Fruit fly (Drosophila melanogaster) whole organism, embryonic: ENCODE measurements around the gene Nf-YA.

Source experiments
- Atf-2 ChIP-seq: fragments of 200-800 bp; sonication (Bioruptor generic); optimal IDR thresholded peaks from 2 replicates; lab custom pipeline; 2016; ENCODE audit warnings: missing biosample characterization, missing genetic modification characterization
- Atf6 ChIP-seq: fragments of 200-800 bp; sonication (Bioruptor generic); IDR thresholded peaks from 2 replicates; pipeline ENCODE4 v1.3.6; 2022; ENCODE audit warnings: missing biosample characterization, missing genetic modification characterization
- Blimp-1 ChIP-seq: fragments of 200-800 bp; sonication (Bioruptor generic); optimal IDR thresholded peaks from 3 replicates; lab custom pipeline; 2018; ENCODE audit warnings: missing biosample characterization, missing genetic modification characterization, mild to moderate bottlenecking, moderate library complexity, missing genetic modification reagents
- Bteb2 ChIP-seq: fragments of 200-800 bp; sonication (Bioruptor generic); optimal IDR thresholded peaks from 2 replicates; lab custom pipeline; 2016; ENCODE audit warnings: missing biosample characterization, missing genetic modification characterization
- CG10267 ChIP-seq: fragments of 200-800 bp; sonication (Bioruptor generic); optimal IDR thresholded peaks from 2 replicates; lab custom pipeline; 2018; ENCODE audit warnings: missing biosample characterization, mild to moderate bottlenecking, missing genetic modification characterization, moderate library complexity
- CG10543 ChIP-seq: fragments of 200-800 bp; sonication (Bioruptor generic); optimal IDR thresholded peaks from 3 replicates; lab custom pipeline; 2017; ENCODE audit warnings: missing biosample characterization, mild to moderate bottlenecking, missing genetic modification characterization, moderate library complexity
- CG11456 ChIP-seq: fragments of 200-800 bp; sonication (Bioruptor generic); IDR thresholded peaks from 3 replicates; pipeline ENCODE4 v1.3.6; 2022; ENCODE audit warnings: missing biosample characterization, missing genetic modification characterization
- CG11695 ChIP-seq: fragments of 200-800 bp; sonication (Bioruptor generic); IDR thresholded peaks from 3 replicates; pipeline ENCODE4 v1.3.6; 2022; ENCODE audit warnings: missing biosample characterization, missing genetic modification characterization
- CG12104 ChIP-seq: fragments of 200-800 bp; sonication (Bioruptor generic); optimal IDR thresholded peaks from 3 replicates; lab custom pipeline; 2016; ENCODE audit warnings: missing biosample characterization, missing genetic modification characterization
- CG14965 ChIP-seq: fragments of 200-800 bp; sonication (Bioruptor generic); optimal IDR thresholded peaks from 2 replicates; lab custom pipeline; 2016; ENCODE audit warnings: missing biosample characterization, missing genetic modification characterization, borderline replicate concordance
- CG2678 ChIP-seq: fragments of 200-800 bp; sonication (Bioruptor generic); optimal IDR thresholded peaks from 3 replicates; lab custom pipeline; 2019; ENCODE audit warnings: missing biosample characterization, mild to moderate bottlenecking, missing genetic modification characterization, moderate library complexity
- CG31388 ChIP-seq: fragments of 200-800 bp; sonication (Bioruptor generic); optimal IDR thresholded peaks from 2 replicates; lab custom pipeline; 2016; ENCODE audit warnings: missing biosample characterization, missing genetic modification characterization
- CG7372 ChIP-seq: fragments of 200-800 bp; sonication (Bioruptor generic); IDR thresholded peaks from 2 replicates; pipeline ENCODE4 v1.3.6; 2022; ENCODE audit warnings: missing biosample characterization, missing genetic modification characterization
- CG7786 ChIP-seq: fragments of 200-800 bp; sonication (Bioruptor generic); optimal IDR thresholded peaks from 2 replicates; lab custom pipeline; 2016; ENCODE audit warnings: missing biosample characterization, missing genetic modification characterization
- D19B ChIP-seq: fragments of 200-800 bp; sonication (Bioruptor generic); optimal IDR thresholded peaks from 2 replicates; lab custom pipeline; 2017; ENCODE audit warnings: missing biosample characterization, mild to moderate bottlenecking, missing genetic modification characterization
- Gsc ChIP-seq: fragments of 200-800 bp; sonication (Bioruptor generic); IDR thresholded peaks from 2 replicates; pipeline ENCODE4 v1.3.6; 2022; ENCODE audit warnings: missing biosample characterization, missing genetic modification characterization
- Hey ChIP-seq: fragments of 200-800 bp; sonication (Bioruptor generic); optimal IDR thresholded peaks from 3 replicates; lab custom pipeline; 2018; ENCODE audit warnings: missing biosample characterization, mild to moderate bottlenecking, missing genetic modification characterization
- Hmr ChIP-seq: fragments of 200-800 bp; sonication (Bioruptor generic); optimal IDR thresholded peaks from 3 replicates; lab custom pipeline; 2017; ENCODE audit warnings: mild to moderate bottlenecking, missing biosample characterization, missing genetic modification reagents, missing genetic modification characterization
- MESR4 ChIP-seq: fragments of 200-800 bp; sonication (Bioruptor generic); optimal IDR thresholded peaks from 2 replicates; lab custom pipeline; 2018; ENCODE audit warnings: missing biosample characterization, mild to moderate bottlenecking, missing genetic modification characterization, moderate library complexity
- Myb ChIP-seq: fragments of 200-800 bp; sonication (Bioruptor generic); optimal IDR thresholded peaks from 2 replicates; lab custom pipeline; 2016; ENCODE audit warnings: missing biosample characterization, missing genetic modification characterization
- Optix ChIP-seq: fragments of 200-800 bp; sonication (Bioruptor generic); IDR thresholded peaks from 3 replicates; pipeline ENCODE4 v1.3.6; 2022; ENCODE audit warnings: missing biosample characterization, missing genetic modification characterization
- Rfx ChIP-seq: fragments of 200-800 bp; sonication (Bioruptor generic); IDR thresholded peaks from 2 replicates; pipeline ENCODE4 v1.3.6; 2022; ENCODE audit warnings: missing biosample characterization, missing genetic modification characterization
- Spps ChIP-seq: fragments of 200-800 bp; sonication (Bioruptor generic); optimal IDR thresholded peaks from 2 replicates; lab custom pipeline; 2018; ENCODE audit warnings: missing biosample characterization, mild to moderate bottlenecking, missing genetic modification characterization
- Sry-β ChIP-seq: fragments of 200-800 bp; sonication (Bioruptor generic); optimal IDR thresholded peaks from 2 replicates; lab custom pipeline; 2018; ENCODE audit warnings: missing biosample characterization, mild to moderate bottlenecking, missing genetic modification characterization, moderate library complexity
- Xbp1 ChIP-seq: fragments of 200-800 bp; sonication (Bioruptor generic); optimal IDR thresholded peaks from 3 replicates; lab custom pipeline; 2016; ENCODE audit warnings: missing biosample characterization, mild to moderate bottlenecking, missing genetic modification characterization
- ase ChIP-seq: fragments of 200-800 bp; sonication (Bioruptor generic); IDR thresholded peaks from 3 replicates; pipeline ENCODE4 v1.3.6; 2022; ENCODE audit warnings: missing biosample characterization, missing genetic modification characterization
- ato ChIP-seq: fragments of 200-800 bp; sonication (Bioruptor generic); IDR thresholded peaks from 2 replicates; pipeline ENCODE4 v1.3.6; 2022; ENCODE audit warnings: missing biosample characterization, missing genetic modification characterization; ENCODE audit not compliant: partially characterized antibody
- az2 ChIP-seq: fragments of 200-800 bp; sonication (Bioruptor generic); optimal IDR thresholded peaks from 3 replicates; lab custom pipeline; 2016; ENCODE audit warnings: missing biosample characterization, missing genetic modification characterization
- bowl ChIP-seq: fragments of 200-800 bp; sonication (Bioruptor generic); IDR thresholded peaks from 2 replicates; pipeline ENCODE4 v1.3.6; 2022; ENCODE audit warnings: missing biosample characterization, missing genetic modification characterization
- ci ChIP-seq: fragments of 200-800 bp; sonication (Bioruptor generic); IDR thresholded peaks from 3 replicates; pipeline ENCODE4 v1.3.6; 2022; ENCODE audit warnings: missing biosample characterization, missing genetic modification characterization
- crc ChIP-seq: fragments of 200-800 bp; sonication (Bioruptor generic); optimal IDR thresholded peaks from 2 replicates; lab custom pipeline; 2016; ENCODE audit warnings: missing biosample characterization, missing genetic modification characterization
- dimm ChIP-seq: fragments of 200-800 bp; sonication (Bioruptor generic); IDR thresholded peaks from 2 replicates; pipeline ENCODE4 v1.3.6; 2022; ENCODE audit warnings: missing biosample characterization, missing genetic modification characterization
- disco-r ChIP-seq: fragments of 200-800 bp; sonication (Bioruptor generic); optimal IDR thresholded peaks from 2 replicates; lab custom pipeline; 2016; ENCODE audit warnings: missing biosample characterization, missing genetic modification characterization
- emc ChIP-seq: fragments of 200-800 bp; sonication (Bioruptor generic); optimal IDR thresholded peaks from 2 replicates; lab custom pipeline; 2016; ENCODE audit warnings: missing biosample characterization, missing genetic modification characterization
- fd96Cb ChIP-seq: fragments of 200-800 bp; sonication (Bioruptor generic); optimal IDR thresholded peaks from 2 replicates; lab custom pipeline; 2018; ENCODE audit warnings: missing biosample characterization, mild to moderate bottlenecking, missing genetic modification characterization, moderate library complexity
- fru ChIP-seq: fragments of >200 bp; optimal IDR thresholded peaks from 2 replicates; lab custom pipeline; 2017
- ftz-f1 ChIP-seq: fragments of 200-800 bp; sonication (Bioruptor generic); optimal IDR thresholded peaks from 2 replicates; lab custom pipeline; 2016; ENCODE audit warnings: missing biosample characterization, missing genetic modification characterization
- ham ChIP-seq: fragments of 200-800 bp; sonication (Bioruptor generic); IDR thresholded peaks from 2 replicates; pipeline ENCODE4 v1.3.6; 2022; ENCODE audit warnings: missing biosample characterization, missing genetic modification characterization
- hkb ChIP-seq, 2 experiments: fragments of 200-800 bp in 1 of 2; fragments of >200 bp in 1 of 2; sonication (Bioruptor generic) in 1 of 2; IDR thresholded peaks in 1 of 2; optimal IDR thresholded peaks in 1 of 2; 2 replicates each; pipeline versions ENCODE4 v1.3.6 to Lab custom; 2017 to 2022; ENCODE audit warnings: missing biosample characterization in 1 of 2, missing genetic modification characterization in 1 of 2
- lbe ChIP-seq: fragments of 200-800 bp; sonication (Bioruptor generic); optimal IDR thresholded peaks from 2 replicates; lab custom pipeline; 2016; ENCODE audit warnings: missing biosample characterization, mild to moderate bottlenecking, missing genetic modification characterization
- lov ChIP-seq, 2 experiments: fragments of 200-800 bp in 1 of 2; fragments of >200 bp in 1 of 2; sonication (Bioruptor generic) in 1 of 2; IDR thresholded peaks in 1 of 2; optimal IDR thresholded peaks in 1 of 2; 2 replicates in 1 of 2; 3 replicates in 1 of 2; pipeline versions ENCODE4 v1.3.6 to Lab custom; 2017 to 2022; ENCODE audit warnings: missing biosample characterization in 1 of 2, missing genetic modification characterization in 1 of 2
- mld ChIP-seq: fragments of 200-800 bp; sonication (Bioruptor generic); IDR thresholded peaks from 3 replicates; pipeline ENCODE4 v1.3.6; 2022; ENCODE audit warnings: missing biosample characterization, missing genetic modification characterization; ENCODE audit not compliant: partially characterized antibody
- nmo ChIP-seq: fragments of 200-800 bp; sonication (Bioruptor generic); optimal IDR thresholded peaks from 2 replicates; lab custom pipeline; 2018; ENCODE audit warnings: missing biosample characterization, mild to moderate bottlenecking, missing genetic modification characterization, moderate library complexity
- nom ChIP-seq: fragments of 200-800 bp; sonication (Bioruptor generic); optimal IDR thresholded peaks from 2 replicates; lab custom pipeline; 2017; ENCODE audit warnings: missing biosample characterization, missing genetic modification characterization, mild to moderate bottlenecking, moderate library complexity, missing genetic modification reagents
- org-1 ChIP-seq: fragments of 200-800 bp; sonication (Bioruptor generic); optimal IDR thresholded peaks from 2 replicates; lab custom pipeline; 2017; ENCODE audit warnings: missing biosample characterization, missing genetic modification characterization
- pan ChIP-seq, 4 experiments: fragments of >200 bp in 3 of 4; fragments of 200-800 bp in 1 of 4; sonication (Bioruptor generic) in 1 of 4; optimal IDR thresholded peaks in 3 of 4; IDR thresholded peaks in 1 of 4; 2 replicates each; pipeline versions ENCODE4 v1.3.6 to Lab custom; 2017 to 2022; ENCODE audit warnings: missing biosample characterization in 2 of 4, missing genetic modification characterization in 2 of 4, mixed read lengths in 1 of 4
- sna ChIP-seq: fragments of 200-800 bp; sonication (Bioruptor generic); IDR thresholded peaks from 2 replicates; pipeline ENCODE4 v1.3.6; 2022; ENCODE audit warnings: missing biosample characterization, missing genetic modification characterization; ENCODE audit not compliant: partially characterized antibody
- tin ChIP-seq: fragments of 200-800 bp; sonication (Bioruptor generic); optimal IDR thresholded peaks from 3 replicates; lab custom pipeline; 2016; ENCODE audit warnings: missing biosample characterization, missing genetic modification characterization

Nf-YA gene

dm6 chr3L:9422636-9423419 is 19.2 kb downstream of the Nf-YA start, which contains the start of gene aay (continued):
- TF ChIP-seq MESR4 (GFP tag; lab: Kevin White, UChicago) (peak; percentile 87), org-1 (GFP tag; lab: Kevin White, UChicago) (peak; percentile 99), nmo (GFP tag; lab: Kevin White, UChicago) (peak; percentile 99), crc (GFP tag; lab: Kevin White, UChicago) (peak; percentile 94), ase (peak; percentile 98), CG7786 (GFP tag; lab: Kevin White, UChicago) (peak; percentile 97), Blimp-1 (peak; percentile 99), CG7372 (GFP tag; lab: Robert Waterston, UW) (peak; percentile 97), mld (GFP tag; lab: Robert Waterston, UW) (no peak), az2 (GFP tag; lab: Kevin White, UChicago) (peak; percentile 99), Rfx (GFP tag; lab: Robert Waterston, UW) (peak; percentile 99), ci (GFP tag; lab: Robert Waterston, UW) (peak; percentile 99), emc (GFP tag; lab: Kevin White, UChicago) (peak; percentile 94), CG11695 (peak; percentile 98), CG10543 (GFP tag; lab: Kevin White, UChicago) (peak; percentile 97), Gsc (peak; percentile 95), dimm (GFP tag; lab: Robert Waterston, UW) (peak; percentile 93), Hmr (GFP tag; lab: Kevin White, UChicago) (peak; percentile 99), ato (GFP tag; lab: Robert Waterston, UW) (no peak), Hey (tag; lab: Kevin White, UChicago) (peak; percentile 79), bowl (GFP tag; lab: Robert Waterston, UW) (peak; percentile 96), Sry-β (GFP tag; lab: Kevin White, UChicago) (peak; percentile 76), sna (no peak), fd96Cb (peak; percentile 99), pan (optimal IDR thresholded peaks at IDR 0.05; lab: Kevin White, UChicago) (no peak), pan (GFP tag; optimal IDR thresholded peaks at IDR 0.05 in 1 of 2, IDR thresholded peaks at IDR 0.05 in 1 of 2) (peak in 1 of 2 experiments; percentile 98), lov (optimal IDR thresholded peaks at IDR 0.05; lab: Kevin White, UChicago) (peak; percentile 42), lov (GFP tag; IDR thresholded peaks at IDR 0.05; lab: Robert Waterston, UW) (peak; percentile 98), Xbp1 (GFP tag; lab: Kevin White, UChicago) (peak; percentile 99), Atf6 (GFP tag; lab: Robert Waterston, UW) (peak; percentile 99), hkb (optimal IDR thresholded peaks at IDR 0.05; lab: Kevin White, UChicago) (no peak), hkb (GFP tag; IDR thresholded peaks at IDR 0.05; lab: Robert Waterston, UW) (peak; percentile 99), ftz-f1 (peak; percentile 83), Bteb2 (GFP tag; lab: Kevin White, UChicago) (peak; percentile 99), D19B (GFP tag; lab: Kevin White, UChicago) (peak; percentile 92), disco-r (peak; percentile 78), CG12104 (GFP tag; lab: Kevin White, UChicago) (peak; percentile 98), lbe (peak; percentile 97), Spps (tag; lab: Kevin White, UChicago) (peak; percentile 98), Optix (peak; percentile 95), Atf-2 (GFP tag; lab: Kevin White, UChicago) (peak; percentile 96), CG11456 (peak; percentile 98), CG31388 (GFP tag; lab: Kevin White, UChicago) (peak; percentile 96), CG2678 (tag; lab: Kevin White, UChicago) (peak; percentile 99), tin (peak; percentile 98), fru (lab: Kevin White, UChicago) (no peak), nom (GFP tag; lab: Kevin White, UChicago) (peak; percentile 94), CG10267 (tag; lab: Kevin White, UChicago) (peak; percentile 99), CG14965 (GFP tag; lab: Kevin White, UChicago) (peak; percentile 81), Myb (GFP tag; lab: Kevin White, UChicago) (peak; percentile 86), ham (GFP tag; lab: Robert Waterston, UW) (peak; percentile 92)
